Worm (Caenorhabditis elegans) whole organism, L3 larva: ENCODE measurements around the gene rei-1.

Experiments
- aly-2 ChIP-seq: fragments of 150-350 bp; optimal IDR thresholded peaks from 2 replicates; lab custom pipeline; 2014; ENCODE audit warnings: missing biosample characterization, missing genetic modification characterization
- ama-1 ChIP-seq: fragments of 150-350 bp; optimal IDR thresholded peaks from 2 replicates; lab custom pipeline; 2018
- ceh-82 ChIP-seq: fragments of 150-350 bp; optimal IDR thresholded peaks from 2 replicates; lab custom pipeline; 2014; ENCODE audit warnings: missing biosample characterization, missing genetic modification characterization
- fkh-10 ChIP-seq: sonication (generic microtip); optimal IDR thresholded peaks from 2 replicates; lab custom pipeline; 2017; ENCODE audit warnings: missing biosample characterization, missing genetic modification reagents, missing genetic modification characterization
- lin-39 ChIP-seq: fragments of 150-350 bp; optimal IDR thresholded peaks from 2 replicates; lab custom pipeline; 2018; ENCODE audit warnings: missing biosample characterization, missing genetic modification reagents, missing genetic modification characterization
- nhr-11 ChIP-seq: fragments of 150-350 bp; optimal IDR thresholded peaks from 2 replicates; lab custom pipeline; 2014; ENCODE audit warnings: missing biosample characterization, missing genetic modification characterization
- nhr-12 ChIP-seq: fragments of 150-350 bp; optimal IDR thresholded peaks from 2 replicates; lab custom pipeline; 2014; ENCODE audit warnings: missing biosample characterization, missing genetic modification characterization
- nhr-28 ChIP-seq: fragments of 150-350 bp; optimal IDR thresholded peaks from 2 replicates; lab custom pipeline; 2014; ENCODE audit warnings: missing biosample characterization, missing genetic modification characterization
- pqm-1 ChIP-seq: fragments of 150-350 bp; optimal IDR thresholded peaks from 2 replicates; lab custom pipeline; 2017; ENCODE audit warnings: missing biosample characterization, missing genetic modification characterization, inconsistent platforms
- sea-2 ChIP-seq: fragments of 150-350 bp; sonication (generic microtip); optimal IDR thresholded peaks from 4 replicates; lab custom pipeline; 2014; ENCODE audit warnings: missing biosample characterization, missing genetic modification reagents, missing genetic modification characterization

DNA sequence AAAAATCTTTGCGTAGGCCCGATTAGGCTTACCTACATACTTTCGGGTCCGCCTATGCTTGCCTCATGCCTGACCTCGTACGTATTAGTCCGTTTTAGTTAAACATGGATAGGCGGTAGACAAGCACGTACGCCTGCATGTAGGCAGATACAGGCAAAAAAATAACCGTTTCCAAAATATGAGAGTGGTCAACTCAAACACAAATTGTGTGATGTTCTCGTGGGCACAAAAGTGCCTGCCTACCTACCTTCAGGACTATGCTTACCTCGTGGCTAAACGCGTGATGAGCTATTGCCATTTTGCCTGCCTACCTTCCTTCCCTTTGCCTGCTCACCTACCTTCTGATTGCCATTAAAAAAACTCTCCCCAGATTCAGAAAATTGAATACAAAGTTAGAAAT, 8.6 kb upstream of the rei-1 start:
- TF ChIP-seq aly-2 (tag; lab: Kevin White, UChicago) (no peak), nhr-28 (tag; lab: Kevin White, UChicago) (no peak), nhr-11 (tag; lab: Kevin White, UChicago) (no peak), pqm-1 (no peak), nhr-12 (tag; lab: Kevin White, UChicago) (no peak), sea-2 (GFP tag; lab: Kevin White, UChicago) (no peak), ama-1 (lab: Kevin White, UChicago) (no peak), lin-39 (tag; lab: Kevin White, UChicago) (no peak), ceh-82 (tag; lab: Kevin White, UChicago) (no peak), fkh-10 (GFP tag; lab: Kevin White, UChicago) (no peak)
